Worm (Caenorhabditis elegans) whole organism, L3 larva: Measurements from ENCODE around the gene srh-24.

Experiments used
- R02D3.7 ChIP-seq: fragments of 150-350 bp; optimal IDR thresholded peaks from 2 replicates; lab custom pipeline; 2014; ENCODE audit warnings: missing biosample characterization, missing genetic modification characterization
- aly-2 ChIP-seq: fragments of 150-350 bp; optimal IDR thresholded peaks from 2 replicates; lab custom pipeline; 2014; ENCODE audit warnings: missing biosample characterization, missing genetic modification characterization
- ceh-16 ChIP-seq: sonication (generic microtip); optimal IDR thresholded peaks from 2 replicates; lab custom pipeline; 2017; ENCODE audit warnings: missing biosample characterization, missing genetic modification characterization
- elt-3 ChIP-seq, 3 experiments: fragments of 150-350 bp in 1 of 3; sonication (generic microtip) in 2 of 3; optimal IDR thresholded peaks; 2 replicates in 2 of 3; 4 replicates in 1 of 3; lab custom pipeline; 2014 to 2017; ENCODE audit warnings: missing biosample characterization in 3 of 3, missing genetic modification characterization in 3 of 3
- lin-39 ChIP-seq: fragments of 150-350 bp; optimal IDR thresholded peaks from 2 replicates; lab custom pipeline; 2018; ENCODE audit warnings: missing biosample characterization, missing genetic modification reagents, missing genetic modification characterization
- lsy-12 ChIP-seq: sonication (generic microtip); optimal IDR thresholded peaks from 2 replicates; lab custom pipeline; 2016; ENCODE audit warnings: mild to moderate bottlenecking, missing genetic modification characterization, missing compliant biosample characterization
- pha-4 ChIP-seq: fragments of 150-350 bp; optimal IDR thresholded peaks from 2 replicates; lab custom pipeline; 2014; ENCODE audit warnings: missing biosample characterization, missing genetic modification reagents, missing genetic modification characterization

- TF ChIP-seq elt-3 (tag; optimal IDR thresholded peaks at IDR 0.05; lab: Kevin White, UChicago) (no peak), lsy-12 (tag; lab: Kevin White, UChicago) (no peak), pha-4 (tag; lab: Kevin White, UChicago) (no peak), R02D3.7 (tag; lab: Kevin White, UChicago) (no peak), aly-2 (no peak), ceh-16 (no peak), lin-39 (tag; lab: Kevin White, UChicago) (no peak)
Observed at ce11 chrV:13915390-13915789, 45.4 kb downstream of the srh-24 start, which contains the start of gene gcy-32.
